Fruit fly (Drosophila melanogaster) whole organism: Measurements from ENCODE around the gene CG3587.

Experiments used
- CG8478 ChIP-seq: fragments of >200 bp; optimal IDR thresholded peaks from 2 replicates; lab custom pipeline; 2018; ENCODE audit warnings: inconsistent platforms
- Dll ChIP-seq: fragments of >200 bp; optimal IDR thresholded peaks from 2 replicates; lab custom pipeline; 2017
- EcR ChIP-seq, 2 experiments: fragments of >200 bp; optimal IDR thresholded peaks; 2 replicates each; lab custom pipeline; 2017; ENCODE audit warnings: missing biosample characterization in 2 of 2, missing genetic modification characterization in 2 of 2, missing genetic modification reagents in 2 of 2
- pan ChIP-seq: fragments of >200 bp; optimal IDR thresholded peaks from 2 replicates; lab custom pipeline; 2017
- psq ChIP-seq: fragments of >200 bp; optimal IDR thresholded peaks from 2 replicates; lab custom pipeline; 2017
- usp ChIP-seq: fragments of >200 bp; optimal IDR thresholded peaks from 2 replicates; lab custom pipeline; 2017; ENCODE audit warnings: missing biosample characterization, missing genetic modification characterization, mixed read lengths

The CG3587 gene

dm6 chrX:1922765-1923501 lies 17.2 kb upstream of the CG3587 start, which contains the start of the genes eIF2Bepsilon and Ocrl:
Gene eIF2Bepsilon (minus strand): TSS chrX:1922874.
Gene Ocrl (plus strand): TSS chrX:1922981.
- no peak for TF ChIP-seq CG8478 (lab: Kevin White, UChicago)
- TF ChIP-seq pan (lab: Kevin White, UChicago): no peak
- TF ChIP-seq Dll (lab: Kevin White, UChicago): peak; percentile 26
- no peak for TF ChIP-seq usp (GFP tag; lab: Kevin White, UChicago)
- no peak for TF ChIP-seq psq (lab: Kevin White, UChicago)
- TF ChIP-seq EcR (GFP tag; optimal IDR thresholded peaks at IDR 0.05; lab: Kevin White, UChicago): no peak

- TF ChIP-seq pan (lab: Kevin White, UChicago) (no peak), usp (GFP tag; lab: Kevin White, UChicago) (no peak), EcR (GFP tag; optimal IDR thresholded peaks at IDR 0.05; lab: Kevin White, UChicago) (no peak), CG8478 (lab: Kevin White, UChicago) (no peak), Dll (lab: Kevin White, UChicago) (no peak), psq (lab: Kevin White, UChicago) (no peak)
These were observed 12.4 kb upstream of the CG3587 start, which contains the start of gene CG11596 for dm6 chrX:1927473-1928306. Gene CG11596 (plus strand): TSS chrX:1927683.

dm6 chrX:1941669-1942092 lies 1.6 kb downstream of the CG3587 start, which contains the start of gene Hr4:
Gene Hr4 (plus strand): TSS chrX:1941940.
- TF ChIP-seq EcR (GFP tag; optimal IDR thresholded peaks at IDR 0.05; lab: Kevin White, UChicago): peak; percentile 53 to 92
- TF ChIP-seq Dll (lab: Kevin White, UChicago): peak; percentile 24
- TF ChIP-seq CG8478 (lab: Kevin White, UChicago): no peak

- no peak for TF ChIP-seq pan (lab: Kevin White, UChicago)
- peak; percentile 69 for TF ChIP-seq Dll (lab: Kevin White, UChicago)
- peak; percentile 89 to 94 for TF ChIP-seq EcR (GFP tag; optimal IDR thresholded peaks at IDR 0.05; lab: Kevin White, UChicago)
- TF ChIP-seq CG8478 (lab: Kevin White, UChicago): peak; percentile 2
These were observed 3.5 kb downstream of the CG3587 start for dm6 chrX:1943337-1944244.

- TF ChIP-seq Dll (lab: Kevin White, UChicago) (no peak), EcR (GFP tag; optimal IDR thresholded peaks at IDR 0.05; lab: Kevin White, UChicago) (peak; percentile 53 to 70), CG8478 (lab: Kevin White, UChicago) (no peak)
These were observed 4.4 kb downstream of the CG3587 start for dm6 chrX:1944245-1945114.

dm6 chrX:1945241-1945640 lies 5.1 kb downstream of the CG3587 start:
- no peak for TF ChIP-seq Dll (lab: Kevin White, UChicago)
- no peak for TF ChIP-seq usp (GFP tag; lab: Kevin White, UChicago)
- TF ChIP-seq EcR (GFP tag; optimal IDR thresholded peaks at IDR 0.05; lab: Kevin White, UChicago): peak; percentile 83 to 88
- TF ChIP-seq psq (lab: Kevin White, UChicago): no peak
- TF ChIP-seq pan (lab: Kevin White, UChicago): no peak
- TF ChIP-seq CG8478 (lab: Kevin White, UChicago): no peak

- TF ChIP-seq EcR (GFP tag; optimal IDR thresholded peaks at IDR 0.05; lab: Kevin White, UChicago): peak; percentile 73 to 93
- no peak for TF ChIP-seq pan (lab: Kevin White, UChicago)
These were observed 7.2 kb downstream of the CG3587 start for dm6 chrX:1947178-1947872.

- TF ChIP-seq Dll (lab: Kevin White, UChicago): peak; percentile 58
- TF ChIP-seq EcR (GFP tag; optimal IDR thresholded peaks at IDR 0.05; lab: Kevin White, UChicago): peak; percentile 88 to 97
- TF ChIP-seq psq (lab: Kevin White, UChicago): no peak
These were observed 7.8 kb downstream of the CG3587 start for dm6 chrX:1947900-1948374.

dm6 chrX:1948508-1949065 lies 8.5 kb downstream of the CG3587 start:
- TF ChIP-seq pan (lab: Kevin White, UChicago) (no peak), EcR (GFP tag; optimal IDR thresholded peaks at IDR 0.05; lab: Kevin White, UChicago) (no peak), Dll (lab: Kevin White, UChicago) (no peak), usp (GFP tag; lab: Kevin White, UChicago) (no peak)
